Fruit fly (Drosophila melanogaster): ENCODE measurements around the gene QC.

DNA sequence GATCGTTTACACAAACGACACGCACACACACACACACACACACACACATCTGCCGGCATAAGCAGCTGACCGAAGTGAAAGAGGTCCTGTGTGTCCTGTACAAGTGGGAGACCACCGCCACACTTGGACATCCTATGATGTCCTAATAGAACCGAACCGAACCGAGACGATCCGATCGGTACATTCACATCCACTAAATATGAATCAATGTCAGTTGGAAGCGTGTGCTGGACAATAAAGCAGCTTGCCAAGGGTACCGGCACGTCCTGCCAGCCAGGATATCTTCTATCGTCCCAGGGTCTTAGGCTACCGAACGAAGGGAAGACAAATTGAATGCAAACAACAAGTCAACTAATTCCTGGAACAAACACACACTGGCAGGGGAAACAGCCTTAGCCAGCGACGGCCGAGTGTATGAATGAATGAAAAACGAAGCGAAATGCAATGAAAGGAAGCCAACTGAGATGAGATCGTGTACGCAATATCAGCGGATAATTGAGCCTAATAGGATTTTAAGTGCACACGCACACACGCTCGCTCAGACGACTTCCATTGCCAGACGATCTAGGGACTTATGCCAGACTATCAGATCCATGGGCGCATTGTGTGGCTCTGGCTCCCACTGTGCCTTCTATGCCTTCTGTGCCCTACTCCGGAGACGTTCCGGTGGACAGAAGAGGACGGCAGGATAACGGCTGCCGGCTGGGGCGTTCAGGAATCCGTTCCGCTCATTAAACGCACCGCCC lies 46.0 kb downstream of the QC start:
- TF ChIP-seq CG32121 (GFP tag; IDR thresholded peaks at IDR 0.05) = no peak
- no peak for TF ChIP-seq EcR (GFP tag; optimal IDR thresholded peaks at IDR 0.05)
- TF ChIP-seq rn (GFP tag; IDR thresholded peaks at IDR 0.05) = no peak
- TF ChIP-seq CG13204 (GFP tag; optimal IDR thresholded peaks at IDR 0.05) = no peak
- no peak for TF ChIP-seq CG8301 (tag; optimal IDR thresholded peaks at IDR 0.05)

All from whole organism, pupa.